Worm (Caenorhabditis elegans): ENCODE data around the gene F56B3.6.

DNA sequence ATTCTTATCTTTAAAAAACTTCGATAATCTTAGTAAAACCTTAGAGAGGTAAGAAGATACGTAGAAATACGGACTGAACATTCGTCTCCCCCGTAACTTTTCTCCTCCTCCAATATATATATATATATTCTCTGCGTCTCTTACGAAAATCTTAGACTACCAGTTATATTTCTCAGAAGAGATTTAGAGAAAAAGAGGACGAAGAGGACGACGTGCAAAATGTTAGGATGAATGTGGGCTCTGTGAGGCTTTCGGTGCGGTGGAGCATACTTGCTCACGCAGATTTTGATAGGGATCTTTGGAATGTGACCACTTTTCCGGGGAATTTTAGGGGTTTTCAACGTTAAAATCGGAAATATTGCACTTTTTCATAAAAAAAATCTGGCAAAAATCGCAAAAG is 40.6 kb downstream of the F56B3.6 start:
- TF ChIP-seq unc-39 (tag; optimal IDR thresholded peaks at IDR 0.05) (no peak), snpc-4 (tag; optimal IDR thresholded peaks at IDR 0.05) (no peak), unc-62 (GFP tag; optimal IDR thresholded peaks at IDR 0.05) (peak; percentile 12), sem-2 (GFP tag; optimal IDR thresholded peaks at IDR 0.05) (no peak), mab-5 (tag; optimal IDR thresholded peaks at IDR 0.05) (no peak), ceh-43 (GFP tag; optimal IDR thresholded peaks at IDR 0.05) (no peak), blmp-1 (tag; optimal IDR thresholded peaks at IDR 0.05) (no peak), nhr-76 (tag; optimal IDR thresholded peaks at IDR 0.05) (no peak), lin-13 (tag; optimal IDR thresholded peaks at IDR 0.05) (peak; percentile 19)
